Fruit fly (Drosophila melanogaster) whole organism, embryonic: ENCODE results near the gene dhd.

Experiments
- ATbp ChIP-seq: fragments of 200-800 bp; sonication (Bioruptor generic); optimal IDR thresholded peaks from 2 replicates; lab custom pipeline; 2017; ENCODE audit warnings: missing biosample characterization, mild to moderate bottlenecking, missing genetic modification characterization, missing genetic modification reagents
- Ada2b ChIP-seq: fragments of 200-800 bp; sonication (Bioruptor generic); IDR thresholded peaks from 2 replicates; pipeline ENCODE4 v1.3.6; 2022; ENCODE audit warnings: missing biosample characterization, missing genetic modification characterization
- Adf1 ChIP-seq: fragments of 200-800 bp; sonication (Bioruptor generic); IDR thresholded peaks from 2 replicates; pipeline ENCODE4 v1.3.6; 2022; ENCODE audit warnings: missing biosample characterization, missing genetic modification characterization
- CG11456 ChIP-seq: fragments of 200-800 bp; sonication (Bioruptor generic); IDR thresholded peaks from 3 replicates; pipeline ENCODE4 v1.3.6; 2022; ENCODE audit warnings: missing biosample characterization, missing genetic modification characterization
- CG12236 ChIP-seq: fragments of 200-800 bp; sonication (Bioruptor generic); optimal IDR thresholded peaks from 2 replicates; lab custom pipeline; 2016; ENCODE audit warnings: missing biosample characterization, missing genetic modification characterization
- CG12391 ChIP-seq: fragments of 200-800 bp; sonication (Bioruptor generic); optimal IDR thresholded peaks from 3 replicates; lab custom pipeline; 2018; ENCODE audit warnings: missing biosample characterization, mild to moderate bottlenecking, missing genetic modification characterization, moderate library complexity
- CG2889 ChIP-seq: fragments of 200-800 bp; sonication (Bioruptor generic); IDR thresholded peaks from 3 replicates; pipeline ENCODE4 v1.3.6; 2022; ENCODE audit warnings: missing biosample characterization, missing genetic modification characterization
- CG30431 ChIP-seq: fragments of 200-800 bp; sonication (Bioruptor generic); optimal IDR thresholded peaks from 2 replicates; lab custom pipeline; 2017; ENCODE audit warnings: missing biosample characterization, missing genetic modification characterization
- CG31388 ChIP-seq: fragments of 200-800 bp; sonication (Bioruptor generic); optimal IDR thresholded peaks from 2 replicates; lab custom pipeline; 2016; ENCODE audit warnings: missing biosample characterization, missing genetic modification characterization
- CG32532 ChIP-seq: fragments of 200-800 bp; sonication (Bioruptor generic); IDR thresholded peaks from 2 replicates; pipeline ENCODE4 v1.3.6; 2022; ENCODE audit warnings: missing biosample characterization, missing genetic modification characterization
- CG6765 ChIP-seq: fragments of 200-800 bp; sonication (Bioruptor generic); optimal IDR thresholded peaks from 3 replicates; lab custom pipeline; 2017; ENCODE audit warnings: missing biosample characterization, mild to moderate bottlenecking, missing genetic modification characterization
- CG6854 ChIP-seq: fragments of 200-800 bp; sonication (Bioruptor generic); optimal IDR thresholded peaks from 3 replicates; lab custom pipeline; 2017; ENCODE audit warnings: missing biosample characterization, mild to moderate bottlenecking, missing genetic modification characterization
- CG7372 ChIP-seq: fragments of 200-800 bp; sonication (Bioruptor generic); IDR thresholded peaks from 2 replicates; pipeline ENCODE4 v1.3.6; 2022; ENCODE audit warnings: missing biosample characterization, missing genetic modification characterization
- CG8924 ChIP-seq: fragments of 200-800 bp; optimal IDR thresholded peaks from 3 replicates; lab custom pipeline; 2019; ENCODE audit warnings: missing biosample characterization, mild to moderate bottlenecking, missing genetic modification characterization, moderate library complexity
- CG8944 ChIP-seq: fragments of 200-800 bp; sonication (Bioruptor generic); optimal IDR thresholded peaks from 3 replicates; lab custom pipeline; 2016; ENCODE audit warnings: missing biosample characterization, missing genetic modification characterization
- Dek ChIP-seq: fragments of 200-800 bp; sonication (Bioruptor generic); optimal IDR thresholded peaks from 3 replicates; lab custom pipeline; 2019; ENCODE audit warnings: missing biosample characterization, mild to moderate bottlenecking, missing genetic modification characterization, moderate library complexity
- Dfd ChIP-seq, 2 experiments: fragments of >200 bp; optimal IDR thresholded peaks; 2 replicates each; lab custom pipeline; 2017; ENCODE audit warnings: missing biosample characterization in 2 of 2, missing genetic modification characterization in 2 of 2
- Dip3 ChIP-seq: fragments of 200-800 bp; sonication (Bioruptor generic); optimal IDR thresholded peaks from 3 replicates; lab custom pipeline; 2016; ENCODE audit warnings: missing biosample characterization, missing genetic modification characterization
- Doc2 ChIP-seq: fragments of 200-800 bp; sonication (Bioruptor generic); IDR thresholded peaks from 2 replicates; pipeline ENCODE4 v1.3.6; 2022; ENCODE audit warnings: missing biosample characterization, missing genetic modification characterization
- Doc3 ChIP-seq: fragments of 200-800 bp; sonication (Bioruptor generic); IDR thresholded peaks from 3 replicates; pipeline ENCODE4 v1.3.6; 2022; ENCODE audit warnings: missing biosample characterization, missing genetic modification characterization; ENCODE audit not compliant: partially characterized antibody
- Dref ChIP-seq: fragments of 200-800 bp; sonication (Bioruptor generic); IDR thresholded peaks from 2 replicates; pipeline ENCODE4 v1.3.6; 2022; ENCODE audit warnings: missing biosample characterization, missing genetic modification characterization
- Fer1 ChIP-seq: fragments of 200-800 bp; sonication (Bioruptor generic); optimal IDR thresholded peaks from 2 replicates; lab custom pipeline; 2017; ENCODE audit warnings: missing biosample characterization, mild to moderate bottlenecking, missing genetic modification characterization
- Hsf ChIP-seq: fragments of 200-800 bp; sonication (Bioruptor generic); optimal IDR thresholded peaks from 3 replicates; lab custom pipeline; 2016; ENCODE audit warnings: missing biosample characterization, missing genetic modification characterization
- MTF-1 ChIP-seq: fragments of 200-800 bp; sonication (Bioruptor generic); optimal IDR thresholded peaks from 2 replicates; lab custom pipeline; 2018; ENCODE audit warnings: missing biosample characterization, mild to moderate bottlenecking, missing genetic modification characterization, borderline replicate concordance
- Mad ChIP-seq: fragments of 200-800 bp; sonication (Bioruptor generic); optimal IDR thresholded peaks from 2 replicates; lab custom pipeline; 2016; ENCODE audit warnings: missing biosample characterization, missing genetic modification characterization
- Med ChIP-seq: fragments of 200-800 bp; sonication (Bioruptor generic); peaks from one replicate; lab custom pipeline; 2016; ENCODE audit warnings: missing biosample characterization, missing genetic modification characterization, mild to moderate bottlenecking, inconsistent platforms, moderate library complexity
- Myb ChIP-seq: fragments of 200-800 bp; sonication (Bioruptor generic); optimal IDR thresholded peaks from 2 replicates; lab custom pipeline; 2016; ENCODE audit warnings: missing biosample characterization, missing genetic modification characterization
- NFAT ChIP-seq: fragments of 200-800 bp; sonication (Bioruptor generic); IDR thresholded peaks from 2 replicates; pipeline ENCODE4 v1.3.6; 2022; ENCODE audit warnings: missing biosample characterization, missing genetic modification characterization
- Nf-YA ChIP-seq: fragments of 200-800 bp; sonication (Bioruptor generic); IDR thresholded peaks from 2 replicates; pipeline ENCODE4 v1.3.6; 2022; ENCODE audit warnings: missing biosample characterization, missing genetic modification characterization
- Opbp ChIP-seq: fragments of 200-800 bp; sonication (Bioruptor generic); IDR thresholded peaks from 3 replicates; pipeline ENCODE4 v1.3.6; 2022; ENCODE audit warnings: missing biosample characterization, missing genetic modification characterization; ENCODE audit not compliant: partially characterized antibody
- Optix ChIP-seq: fragments of 200-800 bp; sonication (Bioruptor generic); IDR thresholded peaks from 3 replicates; pipeline ENCODE4 v1.3.6; 2022; ENCODE audit warnings: missing biosample characterization, missing genetic modification characterization
- Poxn ChIP-seq: fragments of 200-800 bp; sonication (Bioruptor generic); IDR thresholded peaks from 2 replicates; pipeline ENCODE4 v1.3.6; 2022; ENCODE audit warnings: missing biosample characterization, missing genetic modification characterization
- Rx ChIP-seq: fragments of 200-800 bp; sonication (Bioruptor generic); IDR thresholded peaks from 2 replicates; pipeline ENCODE4 v1.3.6; 2022; ENCODE audit warnings: missing biosample characterization, missing genetic modification characterization
- Tbp ChIP-seq: fragments of >200 bp; optimal IDR thresholded peaks from 2 replicates; lab custom pipeline; 2018; ENCODE audit warnings: missing biosample characterization, missing genetic modification characterization
- YL-1 ChIP-seq: fragments of 200-800 bp; sonication (Bioruptor generic); optimal IDR thresholded peaks from 3 replicates; lab custom pipeline; 2017; ENCODE audit warnings: missing biosample characterization, mild to moderate bottlenecking, missing genetic modification characterization
- chif ChIP-seq, 2 experiments: fragments of 200-800 bp; sonication (Bioruptor generic); optimal IDR thresholded peaks; 3 replicates each; lab custom pipeline; 2016; ENCODE audit warnings: missing biosample characterization in 2 of 2, missing genetic modification characterization in 2 of 2
- chinmo ChIP-seq: fragments of 200-800 bp; sonication (Bioruptor generic); IDR thresholded peaks from 4 replicates; pipeline ENCODE4 v1.3.6; 2022; ENCODE audit warnings: missing biosample characterization, missing genetic modification characterization; ENCODE audit not compliant: partially characterized antibody
- da ChIP-seq: fragments of 200-800 bp; sonication (Bioruptor generic); optimal IDR thresholded peaks from 2 replicates; lab custom pipeline; 2016; ENCODE audit warnings: missing biosample characterization, missing genetic modification characterization
- eve ChIP-seq, 2 experiments: fragments of >200 bp; optimal IDR thresholded peaks; 2 replicates each; lab custom pipeline; 2017; ENCODE audit warnings: missing biosample characterization in 2 of 2, missing genetic modification characterization in 2 of 2
- ewg ChIP-seq: fragments of 200-800 bp; sonication (Bioruptor generic); optimal IDR thresholded peaks from 3 replicates; lab custom pipeline; 2017; ENCODE audit warnings: mild to moderate bottlenecking, missing biosample characterization, missing genetic modification reagents, missing genetic modification characterization
- ham ChIP-seq: fragments of 200-800 bp; sonication (Bioruptor generic); IDR thresholded peaks from 2 replicates; pipeline ENCODE4 v1.3.6; 2022; ENCODE audit warnings: missing biosample characterization, missing genetic modification characterization
- ind ChIP-seq: fragments of 200-800 bp; sonication (Bioruptor generic); optimal IDR thresholded peaks from 3 replicates; lab custom pipeline; 2016; ENCODE audit warnings: missing biosample characterization, missing genetic modification characterization
- insv ChIP-seq, 2 experiments: fragments of 200-800 bp; sonication (Bioruptor generic); optimal IDR thresholded peaks; 3 replicates each; lab custom pipeline; 2016 to 2018; ENCODE audit warnings: missing biosample characterization in 2 of 2, missing genetic modification characterization in 2 of 2
- knrl ChIP-seq: fragments of 200-800 bp; sonication (Bioruptor generic); IDR thresholded peaks from 3 replicates; pipeline ENCODE4 v1.3.6; 2022; ENCODE audit warnings: missing biosample characterization, missing genetic modification characterization; ENCODE audit not compliant: partially characterized antibody
- lilli ChIP-seq: fragments of 200-800 bp; sonication (Bioruptor generic); optimal IDR thresholded peaks from 3 replicates; lab custom pipeline; 2016; ENCODE audit warnings: missing biosample characterization, missing genetic modification characterization
- lmd ChIP-seq: fragments of 200-800 bp; sonication (Bioruptor generic); IDR thresholded peaks from 2 replicates; pipeline ENCODE4 v1.3.6; 2022; ENCODE audit warnings: missing biosample characterization, missing genetic modification characterization
- prd ChIP-seq, 3 experiments: fragments of >200 bp in 2 of 3; fragments of 200-800 bp in 1 of 3; sonication (Bioruptor generic) in 1 of 3; optimal IDR thresholded peaks in 2 of 3; IDR thresholded peaks in 1 of 3; 2 replicates in 2 of 3; 3 replicates in 1 of 3; pipeline versions ENCODE4 v1.3.6 to Lab custom; 2017 to 2022; ENCODE audit warnings: missing biosample characterization in 1 of 3, missing genetic modification characterization in 1 of 3
- sqz ChIP-seq: fragments of 200-800 bp; sonication (Bioruptor generic); optimal IDR thresholded peaks from 3 replicates; lab custom pipeline; 2018; ENCODE audit warnings: missing biosample characterization, mild to moderate bottlenecking, missing genetic modification characterization
- zen2 ChIP-seq: fragments of 200-800 bp; sonication (Bioruptor generic); IDR thresholded peaks from 3 replicates; pipeline ENCODE4 v1.3.6; 2022; ENCODE audit warnings: missing biosample characterization, missing genetic modification characterization; ENCODE audit not compliant: partially characterized antibody

The dhd gene

dm6 chrX:5329266-5329898 is 17.4 kb downstream of the dhd start, which contains the start of the genes CG3309 and XRCC1 (continued):
- TF ChIP-seq Myb, result no peak
- TF ChIP-seq CG30431 (GFP tag; lab: Kevin White, UChicago), result peak; percentile 1
- peak; percentile 42; the same call in 1 of the 3 replicates for TF ChIP-seq zen2 (GFP tag; lab: Robert Waterston, UW)
- peak; percentile 3 for TF ChIP-seq CG6765 (GFP tag; lab: Kevin White, UChicago)
- no peak for TF ChIP-seq Dip3 (GFP tag; lab: Kevin White, UChicago)
- TF ChIP-seq Med (GFP tag; lab: Kevin White, UChicago), result peak; percentile 82
- no peak for TF ChIP-seq CG8944 (GFP tag; lab: Kevin White, UChicago)
- no peak for TF ChIP-seq CG31388 (GFP tag; lab: Kevin White, UChicago)
- TF ChIP-seq lilli (GFP tag; lab: Kevin White, UChicago), result peak; percentile 54
- TF ChIP-seq CG32532 (GFP tag; lab: Robert Waterston, UW), result peak; percentile 34
- TF ChIP-seq ewg, result peak; percentile 13
- TF ChIP-seq Dfd (GFP tag; optimal IDR thresholded peaks at IDR 0.05; lab: Kevin White, UChicago), result no peak
- TF ChIP-seq sqz (GFP tag; lab: Kevin White, UChicago), result peak; percentile 89
- 0 out of 3 replicates have a peak, but pooled peaks have one; percentile 25 for TF ChIP-seq CG2889 (GFP tag; lab: Robert Waterston, UW)
- TF ChIP-seq Rx (GFP tag; lab: Robert Waterston, UW), result 0 out of 2 replicates have a peak, but pooled peaks have one; percentile 13
- TF ChIP-seq chif (GFP tag; optimal IDR thresholded peaks at IDR 0.05; lab: Kevin White, UChicago), result peak in 1 of 2 experiments; percentile 15
- TF ChIP-seq eve (GFP tag; optimal IDR thresholded peaks at IDR 0.05; lab: Kevin White, UChicago), result no peak
- TF ChIP-seq Opbp (GFP tag; lab: Robert Waterston, UW), result peak; percentile 73
- no peak for TF ChIP-seq Poxn (GFP tag; lab: Robert Waterston, UW)
- TF ChIP-seq ATbp, result no peak
- no peak for TF ChIP-seq da (GFP tag; lab: Kevin White, UChicago)
- peak; percentile 86 for TF ChIP-seq Doc3 (GFP tag; lab: Robert Waterston, UW)
- TF ChIP-seq Dref (GFP tag; lab: Robert Waterston, UW), result 0 out of 2 replicates have a peak, but pooled peaks have one; percentile 30
- 0 out of 4 replicates have a peak, but pooled peaks have one; percentile 18 for TF ChIP-seq chinmo (GFP tag; lab: Robert Waterston, UW)
- no peak for TF ChIP-seq MTF-1 (GFP tag; lab: Kevin White, UChicago)
- no peak; the same call in 2 of the 3 replicates for TF ChIP-seq Optix (GFP tag; lab: Robert Waterston, UW)
- peak; percentile 52; the same call in 1 of the 2 replicates for TF ChIP-seq CG7372 (GFP tag; lab: Robert Waterston, UW)
- no peak for TF ChIP-seq Nf-YA (GFP tag; lab: Robert Waterston, UW)
- TF ChIP-seq ham (GFP tag; lab: Robert Waterston, UW), result no peak
- peak; percentile 47 for TF ChIP-seq Hsf (GFP tag; lab: Kevin White, UChicago)
- TF ChIP-seq insv (GFP tag; optimal IDR thresholded peaks at IDR 0.05; lab: Kevin White, UChicago), result no peak
- TF ChIP-seq NFAT (GFP tag; lab: Robert Waterston, UW), result no peak
- TF ChIP-seq Mad (GFP tag; lab: Kevin White, UChicago), result peak; percentile 34
- no peak for TF ChIP-seq Tbp (GFP tag; lab: Kevin White, UChicago)
- peak; percentile 73 for TF ChIP-seq CG12391
- peak; percentile 31 for TF ChIP-seq ind (GFP tag; lab: Kevin White, UChicago)
- TF ChIP-seq Dek, result peak; percentile 22
- TF ChIP-seq lmd (GFP tag; lab: Robert Waterston, UW), result peak; percentile 38
- peak; percentile 38; the same call in 1 of the 2 replicates for TF ChIP-seq Adf1 (GFP tag; lab: Robert Waterston, UW)
- TF ChIP-seq CG12236 (GFP tag; lab: Kevin White, UChicago), result no peak
- peak; percentile 22 for TF ChIP-seq YL-1
- TF ChIP-seq CG8924, result peak; percentile 69
- TF ChIP-seq knrl (GFP tag; lab: Robert Waterston, UW), result peak; percentile 91
- no peak for TF ChIP-seq CG6854 (GFP tag; lab: Kevin White, UChicago)
- no peak for TF ChIP-seq CG11456
- TF ChIP-seq Ada2b (GFP tag; lab: Robert Waterston, UW), result no peak
- no peak for TF ChIP-seq prd (optimal IDR thresholded peaks at IDR 0.05; lab: Kevin White, UChicago)
- peak; percentile 81 for TF ChIP-seq prd (GFP tag; IDR thresholded peaks at IDR 0.05; lab: Robert Waterston, UW)
- no peak for TF ChIP-seq Fer1 (GFP tag; lab: Kevin White, UChicago)
- no peak for TF ChIP-seq Doc2 (GFP tag; lab: Robert Waterston, UW)
